Fruit fly (Drosophila melanogaster) whole organism, pupa: ENCODE measurements around the gene scrt.

Experiments
- CG10348 ChIP-seq: fragments of 200-800 bp; sonication (Bioruptor generic); IDR thresholded peaks from 2 replicates; pipeline ENCODE4 v1.3.6; 2022; ENCODE audit warnings: missing biosample characterization, missing genetic modification characterization
- CG12605 ChIP-seq: fragments of 200-800 bp; sonication (Bioruptor generic); IDR thresholded peaks from 2 replicates; pipeline ENCODE4 v1.3.6; 2022; ENCODE audit warnings: missing biosample characterization, missing genetic modification characterization
- CG13204 ChIP-seq: fragments of 200-800 bp; sonication (Bioruptor generic); optimal IDR thresholded peaks from 2 replicates; lab custom pipeline; 2018; ENCODE audit warnings: missing biosample characterization, mild to moderate bottlenecking, missing genetic modification characterization, moderate library complexity
- CG14655 ChIP-seq: fragments of 200-800 bp; sonication (Bioruptor generic); optimal IDR thresholded peaks from 3 replicates; lab custom pipeline; 2017; ENCODE audit warnings: mild to moderate bottlenecking, missing biosample characterization, missing genetic modification reagents, missing genetic modification characterization
- CG15710 ChIP-seq: fragments of 200-800 bp; sonication (Bioruptor generic); optimal IDR thresholded peaks from 2 replicates; lab custom pipeline; 2018; ENCODE audit warnings: missing biosample characterization, mild to moderate bottlenecking, missing genetic modification characterization, moderate library complexity
- CG17806 ChIP-seq: fragments of 200-800 bp; sonication (Bioruptor generic); optimal IDR thresholded peaks from 2 replicates; lab custom pipeline; 2018; ENCODE audit warnings: missing biosample characterization, mild to moderate bottlenecking, missing genetic modification characterization, moderate library complexity
- CG32121 ChIP-seq: fragments of 200-800 bp; sonication (Bioruptor generic); IDR thresholded peaks from 2 replicates; pipeline ENCODE4 v1.3.6; 2022; ENCODE audit warnings: missing biosample characterization, missing genetic modification characterization
- CG34367 ChIP-seq: fragments of 200-800 bp; sonication (Bioruptor generic); optimal IDR thresholded peaks from 2 replicates; lab custom pipeline; 2018; ENCODE audit warnings: missing biosample characterization, mild to moderate bottlenecking, missing genetic modification characterization
- CG4496 ChIP-seq: fragments of 200-800 bp; sonication (Bioruptor generic); IDR thresholded peaks from 3 replicates; pipeline ENCODE4 v1.3.6; 2022; ENCODE audit warnings: missing biosample characterization, missing genetic modification characterization
- CG8159 ChIP-seq: fragments of 200-800 bp; sonication (Bioruptor generic); optimal IDR thresholded peaks from 3 replicates; lab custom pipeline; 2018; ENCODE audit warnings: missing biosample characterization, mild to moderate bottlenecking, missing genetic modification characterization, moderate library complexity
- CG8301 ChIP-seq: fragments of 200-800 bp; sonication (Bioruptor generic); optimal IDR thresholded peaks from 2 replicates; lab custom pipeline; 2018; ENCODE audit warnings: missing biosample characterization, mild to moderate bottlenecking, missing genetic modification characterization
- CG9948 ChIP-seq: fragments of 200-800 bp; sonication (Bioruptor generic); optimal IDR thresholded peaks from 2 replicates; lab custom pipeline; 2018; ENCODE audit warnings: missing biosample characterization, mild to moderate bottlenecking, missing genetic modification characterization, moderate library complexity
- D1 ChIP-seq: fragments of 200-800 bp; sonication (Bioruptor generic); optimal IDR thresholded peaks from 2 replicates; lab custom pipeline; 2018; ENCODE audit warnings: missing biosample characterization, mild to moderate bottlenecking, missing genetic modification characterization, moderate library complexity
- EcR ChIP-seq: fragments of 200-800 bp; sonication (Bioruptor generic); optimal IDR thresholded peaks from 3 replicates; lab custom pipeline; 2019; ENCODE audit warnings: missing biosample characterization, missing genetic modification characterization, mild to moderate bottlenecking, moderate library complexity, missing genetic modification reagents
- Ets98B ChIP-seq: fragments of 200-800 bp; sonication (Bioruptor generic); IDR thresholded peaks from 2 replicates; pipeline ENCODE4 v1.3.6; 2022; ENCODE audit warnings: missing biosample characterization, missing genetic modification characterization
- Pif1A ChIP-seq: fragments of 200-800 bp; sonication (Bioruptor generic); optimal IDR thresholded peaks from 3 replicates; lab custom pipeline; 2016; ENCODE audit warnings: missing biosample characterization, missing genetic modification characterization
- Pif1B ChIP-seq: fragments of 200-800 bp; sonication (Bioruptor generic); optimal IDR thresholded peaks from 3 replicates; lab custom pipeline; 2016; ENCODE audit warnings: missing biosample characterization, missing genetic modification characterization
- Snoo ChIP-seq: fragments of 200-800 bp; sonication (Bioruptor generic); optimal IDR thresholded peaks from 3 replicates; lab custom pipeline; 2017; ENCODE audit warnings: missing biosample characterization, mild to moderate bottlenecking, missing genetic modification characterization, inconsistent platforms
- fd96Ca ChIP-seq: fragments of 200-800 bp; sonication (Bioruptor generic); IDR thresholded peaks from 3 replicates; pipeline ENCODE4 v1.3.6; 2022; ENCODE audit warnings: missing biosample characterization, missing genetic modification characterization
- gl ChIP-seq: fragments of 200-800 bp; sonication (Bioruptor generic); optimal IDR thresholded peaks from 2 replicates; lab custom pipeline; 2018; ENCODE audit warnings: missing biosample characterization, mild to moderate bottlenecking, missing genetic modification characterization
- rn ChIP-seq: fragments of 200-800 bp; sonication (Bioruptor generic); IDR thresholded peaks from 2 replicates; pipeline ENCODE4 v1.3.6; 2022; ENCODE audit warnings: missing biosample characterization, missing genetic modification characterization

Gene scrt

dm6 chr3L:4003316-4003715 is 19.6 kb downstream of the scrt start, which contains the start of gene CG14985:
Gene CG14985 (plus strand): TSS chr3L:4003474.
- no peak for TF ChIP-seq CG17806
- no peak for TF ChIP-seq Pif1A
- no peak for TF ChIP-seq D1 (tag; lab: Kevin White, UChicago)
- TF ChIP-seq Ets98B, result no peak
- no peak for TF ChIP-seq Pif1B
- TF ChIP-seq EcR (GFP tag; lab: Kevin White, UChicago), result no peak
- no peak for TF ChIP-seq CG10348 (GFP tag; lab: Robert Waterston, UW)
- TF ChIP-seq CG14655 (GFP tag; lab: Kevin White, UChicago), result no peak
- no peak for TF ChIP-seq CG8159 (tag; lab: Kevin White, UChicago)
- TF ChIP-seq CG34367, result no peak
- TF ChIP-seq CG32121 (GFP tag; lab: Robert Waterston, UW), result no peak
- no peak for TF ChIP-seq CG8301 (tag; lab: Kevin White, UChicago)
- no peak for TF ChIP-seq CG12605
- no peak for TF ChIP-seq CG15710
- TF ChIP-seq fd96Ca (GFP tag; lab: Robert Waterston, UW), result no peak
- TF ChIP-seq gl (tag; lab: Kevin White, UChicago), result no peak
- no peak for TF ChIP-seq CG13204 (GFP tag; lab: Kevin White, UChicago)
- no peak for TF ChIP-seq CG4496 (GFP tag; lab: Robert Waterston, UW)
- TF ChIP-seq Snoo (tag; lab: Kevin White, UChicago), result no peak
- TF ChIP-seq rn (GFP tag; lab: Robert Waterston, UW), result no peak
- TF ChIP-seq, all 21 proteins: peak for 0

- TF ChIP-seq EcR (GFP tag; lab: Kevin White, UChicago), result no peak
- no peak for TF ChIP-seq Ets98B
- no peak for TF ChIP-seq D1 (tag; lab: Kevin White, UChicago)
- TF ChIP-seq Snoo (tag; lab: Kevin White, UChicago), result no peak
- TF ChIP-seq Pif1A, result no peak
- TF ChIP-seq CG8301 (tag; lab: Kevin White, UChicago), result no peak
- TF ChIP-seq CG14655 (GFP tag; lab: Kevin White, UChicago), result peak; percentile 6
- no peak for TF ChIP-seq CG10348 (GFP tag; lab: Robert Waterston, UW)
These were observed 23.6 kb downstream of the scrt start for dm6 chr3L:4007256-4007655.

DNA sequence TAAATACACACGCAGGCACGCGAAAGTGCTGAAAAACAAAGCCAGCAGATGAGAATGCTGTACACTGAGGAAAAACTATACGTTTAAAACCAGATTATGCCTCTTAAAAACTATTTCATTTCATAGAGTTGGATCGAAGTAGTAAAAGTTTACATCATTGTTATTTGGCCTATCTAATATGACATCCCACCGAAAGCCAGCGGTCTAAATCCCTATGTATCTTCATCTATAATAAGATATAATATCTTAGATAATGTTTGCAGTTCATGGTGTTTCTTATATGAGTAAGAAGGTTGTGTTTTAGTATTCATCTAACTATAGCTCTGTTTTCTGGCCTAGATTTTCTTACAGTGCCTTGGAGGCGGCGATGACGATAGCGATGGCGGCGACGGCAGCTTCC is 26.4 kb downstream of the scrt start:
- no peak for TF ChIP-seq D1 (tag; lab: Kevin White, UChicago)
- TF ChIP-seq CG8159 (tag; lab: Kevin White, UChicago), result peak; percentile 32
- TF ChIP-seq Pif1B, result no peak
- no peak for TF ChIP-seq CG10348 (GFP tag; lab: Robert Waterston, UW)
- no peak for TF ChIP-seq rn (GFP tag; lab: Robert Waterston, UW)
- no peak for TF ChIP-seq CG8301 (tag; lab: Kevin White, UChicago)
- TF ChIP-seq CG9948 (tag; lab: Kevin White, UChicago), result peak; percentile 1
- no peak for TF ChIP-seq CG32121 (GFP tag; lab: Robert Waterston, UW)
- TF ChIP-seq CG13204 (GFP tag; lab: Kevin White, UChicago), result no peak
- TF ChIP-seq fd96Ca (GFP tag; lab: Robert Waterston, UW), result no peak
- no peak for TF ChIP-seq Ets98B
- no peak for TF ChIP-seq CG4496 (GFP tag; lab: Robert Waterston, UW)
- no peak for TF ChIP-seq Snoo (tag; lab: Kevin White, UChicago)
- no peak for TF ChIP-seq CG15710
- TF ChIP-seq CG17806, result no peak
- TF ChIP-seq CG12605, result no peak
- TF ChIP-seq Pif1A, result no peak
- TF ChIP-seq CG14655 (GFP tag; lab: Kevin White, UChicago), result peak; percentile 4
- TF ChIP-seq CG34367, result no peak
- TF ChIP-seq gl (tag; lab: Kevin White, UChicago), result no peak
- TF ChIP-seq EcR (GFP tag; lab: Kevin White, UChicago), result no peak

- TF ChIP-seq CG17806 (peak; percentile 5), CG10348 (GFP tag; lab: Robert Waterston, UW) (no peak), Pif1A (peak; percentile 29), rn (GFP tag; lab: Robert Waterston, UW) (no peak), CG32121 (GFP tag; lab: Robert Waterston, UW) (no peak), CG8301 (tag; lab: Kevin White, UChicago) (peak; percentile 29), fd96Ca (GFP tag; lab: Robert Waterston, UW) (peak; percentile 57; the same call in 1 of the 3 replicates), CG12605 (no peak), gl (tag; lab: Kevin White, UChicago) (no peak), D1 (tag; lab: Kevin White, UChicago) (no peak), Ets98B (peak; percentile 44; the same call in 1 of the 2 replicates), CG13204 (GFP tag; lab: Kevin White, UChicago) (no peak), CG34367 (no peak), EcR (GFP tag; lab: Kevin White, UChicago) (no peak), CG15710 (peak; percentile 29), CG14655 (GFP tag; lab: Kevin White, UChicago) (peak; percentile 31), CG8159 (tag; lab: Kevin White, UChicago) (peak; percentile 12), CG4496 (GFP tag; lab: Robert Waterston, UW) (peak; percentile 46; the same call in 1 of the 3 replicates), Pif1B (peak; percentile 1), Snoo (tag; lab: Kevin White, UChicago) (no peak), CG9948 (tag; lab: Kevin White, UChicago) (no peak)
These were observed 30.7 kb downstream of the scrt start for dm6 chr3L:4014349-4014748.

dm6 chr3L:4016754-4017153 is 33.1 kb downstream of the scrt start:
- peak; percentile 52 for TF ChIP-seq CG14655 (GFP tag; lab: Kevin White, UChicago)
- peak; percentile 24 for TF ChIP-seq CG8301 (tag; lab: Kevin White, UChicago)
- TF ChIP-seq CG15710, result peak; percentile 29
- no peak; the same call in 1 of the 3 replicates for TF ChIP-seq CG4496 (GFP tag; lab: Robert Waterston, UW)
- no peak for TF ChIP-seq D1 (tag; lab: Kevin White, UChicago)
- TF ChIP-seq CG10348 (GFP tag; lab: Robert Waterston, UW), result no peak
- TF ChIP-seq CG13204 (GFP tag; lab: Kevin White, UChicago), result no peak
- no peak for TF ChIP-seq Pif1B
- TF ChIP-seq Snoo (tag; lab: Kevin White, UChicago), result no peak
- no peak for TF ChIP-seq CG32121 (GFP tag; lab: Robert Waterston, UW)
- TF ChIP-seq CG17806, result peak; percentile 16
- no peak for TF ChIP-seq EcR (GFP tag; lab: Kevin White, UChicago)
- TF ChIP-seq Ets98B, result peak; percentile 58
- TF ChIP-seq CG12605, result peak; percentile 26; the same call in 1 of the 2 replicates
- no peak for TF ChIP-seq rn (GFP tag; lab: Robert Waterston, UW)
- peak; percentile 21 for TF ChIP-seq CG9948 (tag; lab: Kevin White, UChicago)
- TF ChIP-seq gl (tag; lab: Kevin White, UChicago), result no peak
- TF ChIP-seq Pif1A, result no peak
- peak; percentile 58; the same call in 1 of the 3 replicates for TF ChIP-seq fd96Ca (GFP tag; lab: Robert Waterston, UW)
- TF ChIP-seq CG8159 (tag; lab: Kevin White, UChicago), result peak; percentile 24
- TF ChIP-seq CG34367, result peak; percentile 1
